Worm (Caenorhabditis elegans): ENCODE measurements around the gene T05A8.2.

The T05A8.2 gene

DNA sequence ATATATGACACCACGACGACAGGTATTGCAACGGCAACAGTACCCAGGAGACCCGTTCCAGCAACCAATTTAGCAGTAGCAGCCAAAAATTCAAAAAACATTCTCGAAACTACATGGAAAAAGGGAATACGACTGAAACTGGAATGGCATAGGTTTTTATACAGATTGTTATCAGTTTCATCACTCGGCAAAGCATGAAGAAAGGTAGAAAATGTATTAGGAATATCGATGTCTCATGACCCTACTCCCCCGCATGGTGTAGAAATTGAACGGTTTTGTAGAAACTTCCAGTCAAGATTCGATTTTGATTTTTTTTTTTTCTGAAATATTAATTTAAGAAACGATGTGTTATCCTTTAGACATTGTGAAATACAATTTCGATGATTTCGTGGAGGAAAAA, at the start of gene T05A8.2:
TSS of gene T05A8.2 (minus strand) at position 101 of the 400 bp plus-strand sequence.
- TF ChIP-seq W03F9.2 (tag; optimal IDR thresholded peaks at IDR 0.05) (no peak), dao-5 (tag; optimal IDR thresholded peaks at IDR 0.05) (no peak), him-1 (tag; optimal IDR thresholded peaks at IDR 0.05) (no peak)

DNA sequence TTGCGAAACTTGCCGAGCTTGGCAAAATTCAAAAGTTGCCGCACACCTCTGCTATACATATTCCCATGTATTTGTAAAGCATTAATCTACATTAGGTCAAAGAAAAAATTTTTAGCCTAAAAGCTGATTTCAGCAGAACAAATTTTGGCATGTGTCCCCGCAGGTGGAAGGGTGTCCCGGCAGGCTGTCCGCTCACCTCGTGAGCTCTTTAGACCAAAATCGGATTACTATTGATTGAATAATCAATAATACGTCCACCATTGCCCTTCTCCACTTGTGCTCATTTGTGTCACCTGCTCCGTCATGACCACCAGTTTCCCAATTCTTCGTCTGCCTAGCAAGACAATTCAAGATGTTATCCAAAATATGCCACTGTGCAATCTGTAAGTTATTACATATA, 47.7 kb upstream of the T05A8.2 start, which contains the start of gene fbxb-107:
TSS of gene fbxb-107 (plus strand) at position 297 of the 400 bp plus-strand sequence.
- no peak for TF ChIP-seq W03F9.2 (tag; optimal IDR thresholded peaks at IDR 0.05)
- no peak for TF ChIP-seq him-1 (tag; optimal IDR thresholded peaks at IDR 0.05)
- TF ChIP-seq dao-5 (tag; optimal IDR thresholded peaks at IDR 0.05), result no peak

DNA sequence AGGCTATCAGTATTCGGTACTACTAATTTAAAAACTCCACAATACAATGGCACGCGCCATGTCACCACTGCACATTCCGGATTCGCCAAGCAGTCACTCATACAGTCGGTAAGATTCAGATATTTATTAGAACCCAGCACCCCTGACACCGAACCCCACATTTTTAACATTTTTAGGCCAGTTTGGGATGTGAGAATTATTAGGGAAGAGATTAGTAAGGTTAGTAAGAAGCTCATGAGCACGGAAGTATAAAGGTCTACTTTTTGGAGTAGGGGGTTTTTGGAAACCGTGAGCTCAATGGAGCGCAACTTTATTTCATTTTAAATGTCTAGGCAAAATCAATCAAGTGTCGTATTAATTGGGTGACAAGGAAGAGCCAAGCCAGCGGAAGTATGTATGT, 47.1 kb upstream of the T05A8.2 start, which contains the start of gene F29A7.8:
TSS of gene F29A7.8 (minus strand) at position 101 of the 400 bp plus-strand sequence.
- no peak for TF ChIP-seq dao-5 (tag; optimal IDR thresholded peaks at IDR 0.05)
- no peak for TF ChIP-seq him-1 (tag; optimal IDR thresholded peaks at IDR 0.05)
- no peak for TF ChIP-seq W03F9.2 (tag; optimal IDR thresholded peaks at IDR 0.05)

- TF ChIP-seq dao-5 (tag; optimal IDR thresholded peaks at IDR 0.05) (no peak), W03F9.2 (tag; optimal IDR thresholded peaks at IDR 0.05) (no peak), him-1 (tag; optimal IDR thresholded peaks at IDR 0.05) (no peak)
Observed at ce11 chrII:2756351-2756750, 45.5 kb upstream of the T05A8.2 start.

DNA sequence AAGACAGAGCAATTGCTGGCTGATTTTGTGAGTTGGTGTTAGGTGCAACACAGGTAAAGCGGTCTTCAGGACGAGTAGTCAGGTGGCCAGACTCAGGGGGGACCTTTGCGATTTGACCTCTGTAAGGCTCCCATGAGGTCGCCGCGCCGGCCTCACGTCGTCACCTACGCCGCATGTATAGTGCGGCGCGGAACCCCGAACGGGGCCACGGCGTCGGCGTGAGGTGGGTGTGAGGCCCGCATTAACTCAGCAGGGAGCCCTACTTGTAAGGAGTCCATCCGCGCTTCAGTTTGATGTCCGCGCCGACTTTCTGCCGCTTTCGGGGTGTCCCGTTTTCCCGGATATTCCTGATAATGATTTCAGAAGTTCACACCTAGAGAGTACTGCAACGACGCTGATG, 43.8 kb upstream of the T05A8.2 start:
- TF ChIP-seq dao-5 (tag; optimal IDR thresholded peaks at IDR 0.05), result no peak
- TF ChIP-seq W03F9.2 (tag; optimal IDR thresholded peaks at IDR 0.05), result no peak
- no peak for TF ChIP-seq him-1 (tag; optimal IDR thresholded peaks at IDR 0.05)

- TF ChIP-seq W03F9.2 (tag; optimal IDR thresholded peaks at IDR 0.05) (no peak), dao-5 (tag; optimal IDR thresholded peaks at IDR 0.05) (no peak), him-1 (tag; optimal IDR thresholded peaks at IDR 0.05) (no peak)
Observed at ce11 chrII:2752999-2753398, 42.2 kb upstream of the T05A8.2 start, which contains the start of gene F29A7.3. Gene F29A7.3 (plus strand): TSS chrII:2753299.

DNA sequence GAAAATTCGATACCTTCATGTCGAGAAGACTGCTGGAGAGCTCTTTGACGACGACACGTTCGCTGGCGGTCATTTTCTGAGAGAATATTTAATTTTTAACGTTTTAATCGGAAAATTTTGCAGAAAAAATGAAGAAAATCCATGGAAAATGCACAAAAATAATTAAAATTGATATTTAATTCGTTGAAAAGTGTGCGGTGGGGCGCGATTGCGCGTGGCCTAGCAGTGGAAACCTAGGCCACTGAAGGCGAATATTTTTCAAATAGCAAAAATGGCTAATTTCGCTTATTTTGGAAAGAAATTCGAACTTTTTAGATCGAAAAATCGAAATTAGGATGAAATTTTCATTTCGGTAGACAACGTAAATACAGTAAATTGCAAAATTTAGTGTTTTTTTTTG, 41.7 kb upstream of the T05A8.2 start, which contains the start of gene F29A7.6:
TSS of gene F29A7.6 (minus strand) at position 76 of the 400 bp plus-strand sequence.
- TF ChIP-seq W03F9.2 (tag; optimal IDR thresholded peaks at IDR 0.05) (peak; percentile 76), him-1 (tag; optimal IDR thresholded peaks at IDR 0.05) (no peak)

DNA sequence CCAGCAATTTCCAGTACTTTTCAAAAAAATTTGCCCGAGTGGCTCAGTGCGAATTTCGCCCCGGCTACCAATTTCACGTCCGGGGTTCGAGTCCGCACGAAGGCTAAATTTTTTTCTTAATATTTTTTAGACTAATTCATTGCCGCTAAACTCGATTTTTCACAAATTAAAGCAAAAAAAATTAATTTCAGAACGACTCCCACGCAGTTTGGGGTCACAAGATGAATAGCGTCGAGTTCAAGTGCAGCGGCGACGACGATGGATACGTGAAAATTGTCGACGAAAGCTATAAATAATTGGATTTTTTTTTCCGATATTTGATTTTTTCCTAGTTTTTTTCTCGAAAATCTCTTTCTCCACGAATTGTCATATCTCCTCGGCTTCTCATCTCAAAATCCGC, 40.5 kb upstream of the T05A8.2 start:
- no peak for TF ChIP-seq him-1 (tag; optimal IDR thresholded peaks at IDR 0.05)
- no peak for TF ChIP-seq W03F9.2 (tag; optimal IDR thresholded peaks at IDR 0.05)
- TF ChIP-seq dao-5 (tag; optimal IDR thresholded peaks at IDR 0.05), result no peak

DNA sequence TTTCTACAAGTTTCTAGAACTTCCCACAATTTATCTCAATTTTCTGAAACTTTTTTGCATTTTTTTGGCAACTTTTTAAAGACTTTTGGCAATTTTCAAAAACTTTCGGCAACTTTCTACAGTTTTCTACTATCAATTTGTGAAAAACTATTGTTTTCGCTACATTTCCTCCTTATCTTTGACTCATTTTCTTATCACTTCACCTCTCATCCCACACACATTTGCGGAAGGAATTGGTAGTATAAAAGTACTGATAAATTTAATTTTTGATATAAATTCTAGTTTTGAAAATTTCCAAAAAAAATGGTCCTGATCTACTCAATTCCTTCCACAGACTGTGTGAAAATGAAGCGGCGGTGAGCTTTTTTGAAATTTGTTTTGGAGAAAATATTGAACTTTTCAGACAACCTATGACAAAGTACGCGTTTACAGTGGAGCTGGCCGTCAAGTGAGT, 38.8 kb upstream of the T05A8.2 start, which contains the start of gene F29A7.4:
TSS of gene F29A7.4 (plus strand) at position 404 of the 454 bp plus-strand sequence.
- TF ChIP-seq W03F9.2 (tag; optimal IDR thresholded peaks at IDR 0.05) (no peak), him-1 (tag; optimal IDR thresholded peaks at IDR 0.05) (no peak), dao-5 (tag; optimal IDR thresholded peaks at IDR 0.05) (no peak)

DNA sequence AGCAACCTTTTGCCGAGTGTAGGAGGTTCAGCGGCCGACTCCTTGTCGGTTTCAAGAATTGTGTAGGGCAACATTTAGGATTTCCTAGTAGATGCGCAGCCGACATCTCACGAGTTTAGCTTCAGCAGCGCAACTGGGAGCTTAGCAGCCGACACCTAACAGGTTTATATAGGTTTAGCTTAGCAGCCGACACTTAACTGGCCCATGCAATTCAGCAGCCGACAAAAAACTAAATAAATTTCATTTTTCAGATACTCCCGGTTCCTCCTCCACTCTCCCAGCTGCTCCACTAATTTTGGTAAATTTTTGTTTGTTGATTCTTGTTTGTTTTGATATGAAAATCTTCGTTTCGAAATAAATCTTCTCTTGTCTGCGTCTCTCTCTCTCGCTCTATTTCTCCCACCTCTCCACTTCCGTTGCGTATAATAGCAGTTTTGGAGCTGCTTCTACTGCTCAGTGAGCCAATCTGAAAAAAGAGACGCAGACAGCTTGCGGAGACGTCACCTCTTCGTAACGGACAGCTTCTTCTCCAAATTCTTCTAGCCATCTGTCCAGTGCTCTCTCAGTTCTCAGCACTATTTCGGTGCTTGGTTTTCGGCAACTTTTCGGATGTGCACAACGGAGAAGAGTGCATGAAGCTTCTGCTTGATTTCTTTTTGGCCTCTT, 37.3 kb upstream of the T05A8.2 start:
- TF ChIP-seq him-1 (tag; optimal IDR thresholded peaks at IDR 0.05) (peak; percentile 18), dao-5 (tag; optimal IDR thresholded peaks at IDR 0.05) (no peak), W03F9.2 (tag; optimal IDR thresholded peaks at IDR 0.05) (no peak)

ce11 chrII:2742251-2742650, 31.4 kb upstream of the T05A8.2 start, which contains the start of gene T05A8.7:
Gene T05A8.7 (minus strand): TSS chrII:2742351.
- TF ChIP-seq him-1 (tag; optimal IDR thresholded peaks at IDR 0.05) (no peak), dao-5 (tag; optimal IDR thresholded peaks at IDR 0.05) (no peak)

- no peak for TF ChIP-seq W03F9.2 (tag; optimal IDR thresholded peaks at IDR 0.05)
- no peak for TF ChIP-seq him-1 (tag; optimal IDR thresholded peaks at IDR 0.05)
- no peak for TF ChIP-seq dao-5 (tag; optimal IDR thresholded peaks at IDR 0.05)
Observed at ce11 chrII:2741405-2741804, 30.6 kb upstream of the T05A8.2 start.

DNA sequence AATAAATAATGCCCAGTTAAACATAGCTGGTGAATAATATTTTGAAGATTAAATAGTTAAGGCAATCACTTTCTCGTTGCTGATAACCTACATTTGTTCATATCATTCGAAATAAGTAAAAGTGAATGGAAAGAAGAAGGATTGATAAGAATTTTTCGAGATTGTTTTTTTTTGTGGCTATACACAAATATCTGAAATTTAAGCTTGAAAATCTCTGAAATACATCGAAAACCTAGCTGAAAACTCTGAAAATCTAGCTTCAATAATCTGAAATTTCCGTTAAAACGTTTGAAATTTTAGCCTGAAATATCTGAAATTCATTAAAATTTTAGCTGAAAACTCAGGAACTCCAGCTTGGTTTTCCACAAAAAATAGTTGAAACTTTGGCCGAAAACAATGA, 28.8 kb upstream of the T05A8.2 start, which contains the start of gene T05A8.6:
TSS of gene T05A8.6 (minus strand) at position 101 of the 400 bp plus-strand sequence.
- TF ChIP-seq dao-5 (tag; optimal IDR thresholded peaks at IDR 0.05), result no peak
- no peak for TF ChIP-seq W03F9.2 (tag; optimal IDR thresholded peaks at IDR 0.05)
- TF ChIP-seq him-1 (tag; optimal IDR thresholded peaks at IDR 0.05), result no peak

DNA sequence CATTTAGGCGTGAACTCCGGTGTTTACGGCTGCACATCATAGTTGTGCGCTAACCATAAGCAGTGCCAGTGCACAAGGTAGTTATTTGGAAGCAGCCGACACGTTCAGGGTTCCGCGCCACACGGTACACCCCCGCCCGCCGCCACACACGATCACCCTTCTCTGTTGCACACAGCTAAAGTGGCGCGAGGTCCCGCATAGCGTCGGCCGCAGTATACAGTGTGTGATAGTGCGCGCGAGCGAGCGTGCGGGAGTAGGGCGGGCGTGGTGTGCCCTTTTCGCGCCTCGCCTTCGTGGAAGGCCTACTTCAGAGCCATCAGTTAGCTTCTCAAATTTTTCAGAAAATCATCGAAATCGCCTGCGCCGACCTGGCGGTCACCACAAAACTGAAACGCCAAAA, 26.1 kb upstream of the T05A8.2 start:
- TF ChIP-seq W03F9.2 (tag; optimal IDR thresholded peaks at IDR 0.05) (no peak), him-1 (tag; optimal IDR thresholded peaks at IDR 0.05) (no peak), dao-5 (tag; optimal IDR thresholded peaks at IDR 0.05) (no peak)

Data from whole organism, L4/young adult.